Fruit fly (Drosophila melanogaster) whole organism, embryonic: ENCODE data around the gene CG34429.

Experiments
- Abd-B ChIP-seq: fragments of 200-800 bp; sonication (Bioruptor generic); optimal IDR thresholded peaks from 2 replicates; lab custom pipeline; 2018; ENCODE audit warnings: missing biosample characterization, mild to moderate bottlenecking, missing genetic modification characterization, moderate library complexity
- Asciz ChIP-seq: fragments of 200-800 bp; sonication (Bioruptor generic); optimal IDR thresholded peaks from 2 replicates; lab custom pipeline; 2017; ENCODE audit warnings: missing biosample characterization, mild to moderate bottlenecking, missing genetic modification characterization, missing genetic modification reagents
- CG10431 ChIP-seq: fragments of 200-800 bp; sonication (Bioruptor generic); optimal IDR thresholded peaks from 3 replicates; lab custom pipeline; 2018; ENCODE audit warnings: missing biosample characterization, mild to moderate bottlenecking, missing genetic modification characterization
- CG10979 ChIP-seq: fragments of 200-800 bp; sonication (Bioruptor generic); optimal IDR thresholded peaks from 2 replicates; lab custom pipeline; 2018; ENCODE audit warnings: missing biosample characterization, mild to moderate bottlenecking, missing genetic modification characterization, moderate library complexity
- CG11247 ChIP-seq: fragments of 200-800 bp; sonication (Bioruptor generic); IDR thresholded peaks from 2 replicates; pipeline ENCODE4 v1.3.6; 2022; ENCODE audit warnings: missing biosample characterization, missing genetic modification characterization
- CG11696 ChIP-seq: fragments of 200-800 bp; sonication (Bioruptor generic); IDR thresholded peaks from 2 replicates; pipeline ENCODE4 v1.3.6; 2022; ENCODE audit warnings: missing biosample characterization, missing genetic modification characterization
- CG12219 ChIP-seq: fragments of 200-800 bp; sonication (Bioruptor generic); optimal IDR thresholded peaks from 3 replicates; lab custom pipeline; 2018; ENCODE audit warnings: missing biosample characterization, mild to moderate bottlenecking, missing genetic modification characterization
- CG1233 ChIP-seq: fragments of 200-800 bp; sonication (Bioruptor generic); optimal IDR thresholded peaks from 4 replicates; lab custom pipeline; 2018; ENCODE audit warnings: missing biosample characterization, mild to moderate bottlenecking, missing genetic modification characterization
- CG15601 ChIP-seq: fragments of 200-800 bp; sonication (Bioruptor generic); optimal IDR thresholded peaks from 3 replicates; lab custom pipeline; 2019; ENCODE audit warnings: missing biosample characterization, mild to moderate bottlenecking, missing genetic modification characterization, moderate library complexity
- CG17568 ChIP-seq: fragments of 200-800 bp; sonication (Bioruptor generic); optimal IDR thresholded peaks from 2 replicates; lab custom pipeline; 2018; ENCODE audit warnings: missing biosample characterization, mild to moderate bottlenecking, missing genetic modification characterization, moderate library complexity
- CG2116 ChIP-seq: fragments of 200-800 bp; sonication (Bioruptor generic); optimal IDR thresholded peaks from 3 replicates; lab custom pipeline; 2018; ENCODE audit warnings: missing biosample characterization, mild to moderate bottlenecking, missing genetic modification characterization
- CG2120 ChIP-seq: fragments of 200-800 bp; sonication (Bioruptor generic); optimal IDR thresholded peaks from 3 replicates; lab custom pipeline; 2016; ENCODE audit warnings: missing biosample characterization, missing genetic modification characterization
- CG33213 ChIP-seq: fragments of 200-800 bp; sonication (Bioruptor generic); optimal IDR thresholded peaks from 3 replicates; lab custom pipeline; 2016; ENCODE audit warnings: missing biosample characterization, missing genetic modification characterization
- CG3995 ChIP-seq: fragments of 200-800 bp; sonication (Bioruptor generic); optimal IDR thresholded peaks from 3 replicates; lab custom pipeline; 2016; ENCODE audit warnings: missing biosample characterization, missing genetic modification characterization
- CG7556 ChIP-seq: fragments of 200-800 bp; sonication (Bioruptor generic); optimal IDR thresholded peaks from 2 replicates; lab custom pipeline; 2017; ENCODE audit warnings: missing biosample characterization, mild to moderate bottlenecking, missing genetic modification characterization
- CG7786 ChIP-seq: fragments of 200-800 bp; sonication (Bioruptor generic); optimal IDR thresholded peaks from 2 replicates; lab custom pipeline; 2016; ENCODE audit warnings: missing biosample characterization, missing genetic modification characterization
- CG8765 ChIP-seq: fragments of 200-800 bp; sonication (Bioruptor generic); IDR thresholded peaks from 2 replicates; pipeline ENCODE4 v1.3.6; 2022; ENCODE audit warnings: missing biosample characterization, missing genetic modification characterization
- CG9437 ChIP-seq: fragments of 200-800 bp; sonication (Bioruptor generic); optimal IDR thresholded peaks from 2 replicates; lab custom pipeline; 2018; ENCODE audit warnings: missing biosample characterization, mild to moderate bottlenecking, missing genetic modification characterization
- CoRest ChIP-seq: fragments of 200-800 bp; sonication (Bioruptor generic); optimal IDR thresholded peaks from 3 replicates; lab custom pipeline; 2018; ENCODE audit warnings: missing biosample characterization, mild to moderate bottlenecking, missing genetic modification characterization, moderate library complexity
- Dbx ChIP-seq: fragments of 200-800 bp; sonication (Bioruptor generic); IDR thresholded peaks from 3 replicates; pipeline ENCODE4 v1.3.6; 2022; ENCODE audit warnings: missing biosample characterization, missing genetic modification characterization
- Dfd ChIP-seq, 2 experiments: fragments of >200 bp; optimal IDR thresholded peaks; 2 replicates each; lab custom pipeline; 2017; ENCODE audit warnings: missing biosample characterization in 2 of 2, missing genetic modification characterization in 2 of 2
- Drgx ChIP-seq: fragments of 200-800 bp; sonication (Bioruptor generic); IDR thresholded peaks from 2 replicates; pipeline ENCODE4 v1.3.6; 2022; ENCODE audit warnings: missing biosample characterization, missing genetic modification characterization
- ERR ChIP-seq: fragments of 200-800 bp; sonication (Bioruptor generic); optimal IDR thresholded peaks from 2 replicates; lab custom pipeline; 2016; ENCODE audit warnings: missing biosample characterization, missing genetic modification characterization
- Gsc ChIP-seq: fragments of 200-800 bp; sonication (Bioruptor generic); IDR thresholded peaks from 2 replicates; pipeline ENCODE4 v1.3.6; 2022; ENCODE audit warnings: missing biosample characterization, missing genetic modification characterization
- H15 ChIP-seq: fragments of 200-800 bp; sonication (Bioruptor generic); IDR thresholded peaks from 3 replicates; pipeline ENCODE4 v1.3.6; 2022; ENCODE audit warnings: missing biosample characterization, missing genetic modification characterization
- H2.0 ChIP-seq: fragments of 200-800 bp; sonication (Bioruptor generic); IDR thresholded peaks from 2 replicates; pipeline ENCODE4 v1.3.6; 2022; ENCODE audit warnings: missing biosample characterization, missing genetic modification characterization
- HLH3B ChIP-seq: fragments of 200-800 bp; sonication (Bioruptor generic); IDR thresholded peaks from 2 replicates; pipeline ENCODE4 v1.3.6; 2022; ENCODE audit warnings: missing biosample characterization, missing genetic modification characterization
- HLH4C ChIP-seq: fragments of 200-800 bp; sonication (Bioruptor generic); IDR thresholded peaks from 3 replicates; pipeline ENCODE4 v1.3.6; 2022; ENCODE audit warnings: missing biosample characterization, missing genetic modification characterization; ENCODE audit not compliant: partially characterized antibody
- NC2β ChIP-seq: fragments of 200-800 bp; sonication (Bioruptor generic); optimal IDR thresholded peaks from 2 replicates; lab custom pipeline; 2016; ENCODE audit warnings: missing biosample characterization, missing genetic modification characterization
- Ssrp ChIP-seq: fragments of 200-800 bp; sonication (Bioruptor generic); optimal IDR thresholded peaks from 2 replicates; lab custom pipeline; 2018; ENCODE audit warnings: missing biosample characterization, mild to moderate bottlenecking, missing genetic modification characterization, moderate library complexity
- btn ChIP-seq: fragments of 200-800 bp; sonication (Bioruptor generic); optimal IDR thresholded peaks from 2 replicates; lab custom pipeline; 2016; ENCODE audit warnings: missing biosample characterization, missing genetic modification characterization
- cato ChIP-seq: fragments of 200-800 bp; sonication (Bioruptor generic); optimal IDR thresholded peaks from 2 replicates; lab custom pipeline; 2016; ENCODE audit warnings: missing biosample characterization, missing genetic modification characterization, borderline replicate concordance
- cg ChIP-seq: fragments of 200-800 bp; sonication (Bioruptor generic); optimal IDR thresholded peaks from 3 replicates; lab custom pipeline; 2019; ENCODE audit warnings: missing biosample characterization, mild to moderate bottlenecking, missing genetic modification characterization, moderate library complexity
- dysf ChIP-seq: fragments of 200-800 bp; sonication (Bioruptor generic); IDR thresholded peaks from 3 replicates; pipeline ENCODE4 v1.3.6; 2022; ENCODE audit warnings: missing biosample characterization, missing genetic modification characterization
- eyg ChIP-seq: fragments of 200-800 bp; sonication (Bioruptor generic); optimal IDR thresholded peaks from 3 replicates; lab custom pipeline; 2016; ENCODE audit warnings: missing biosample characterization, missing genetic modification characterization
- fd102C ChIP-seq: fragments of 200-800 bp; sonication (Bioruptor generic); optimal IDR thresholded peaks from 2 replicates; lab custom pipeline; 2018; ENCODE audit warnings: missing biosample characterization, mild to moderate bottlenecking, missing genetic modification characterization, moderate library complexity
- hbn ChIP-seq: fragments of 200-800 bp; sonication (Bioruptor generic); IDR thresholded peaks from 2 replicates; pipeline ENCODE4 v1.3.6; 2022; ENCODE audit warnings: missing biosample characterization, missing genetic modification characterization; ENCODE audit not compliant: partially characterized antibody
- kah ChIP-seq: fragments of 200-800 bp; sonication (Bioruptor generic); optimal IDR thresholded peaks from 2 replicates; lab custom pipeline; 2018; ENCODE audit warnings: missing biosample characterization, mild to moderate bottlenecking, missing genetic modification characterization
- mld ChIP-seq: fragments of 200-800 bp; sonication (Bioruptor generic); IDR thresholded peaks from 3 replicates; pipeline ENCODE4 v1.3.6; 2022; ENCODE audit warnings: missing biosample characterization, missing genetic modification characterization; ENCODE audit not compliant: partially characterized antibody
- nau ChIP-seq: fragments of 200-800 bp; sonication (Bioruptor generic); optimal IDR thresholded peaks from 3 replicates; lab custom pipeline; 2017; ENCODE audit warnings: missing biosample characterization, mild to moderate bottlenecking, missing genetic modification characterization, missing genetic modification reagents
- nerfin-1 ChIP-seq: fragments of 200-800 bp; sonication (Bioruptor generic); optimal IDR thresholded peaks from 3 replicates; lab custom pipeline; 2019; ENCODE audit warnings: missing biosample characterization, mild to moderate bottlenecking, missing genetic modification characterization, moderate library complexity
- pho ChIP-seq: fragments of 200-800 bp; sonication (Bioruptor generic); optimal IDR thresholded peaks from 2 replicates; lab custom pipeline; 2016; ENCODE audit warnings: missing biosample characterization, missing genetic modification characterization
- phol ChIP-seq: fragments of 200-800 bp; sonication (Bioruptor generic); optimal IDR thresholded peaks from 3 replicates; lab custom pipeline; 2018; ENCODE audit warnings: missing biosample characterization, mild to moderate bottlenecking, missing genetic modification characterization, moderate library complexity
- prd ChIP-seq, 3 experiments: fragments of >200 bp in 2 of 3; fragments of 200-800 bp in 1 of 3; sonication (Bioruptor generic) in 1 of 3; optimal IDR thresholded peaks in 2 of 3; IDR thresholded peaks in 1 of 3; 2 replicates in 2 of 3; 3 replicates in 1 of 3; pipeline versions ENCODE4 v1.3.6 to Lab custom; 2017 to 2022; ENCODE audit warnings: missing biosample characterization in 1 of 3, missing genetic modification characterization in 1 of 3
- psq ChIP-seq: fragments of 200-800 bp; sonication (Bioruptor generic); optimal IDR thresholded peaks from 2 replicates; lab custom pipeline; 2017; ENCODE audit warnings: missing biosample characterization, missing genetic modification characterization
- ro ChIP-seq: fragments of 200-800 bp; sonication (Bioruptor generic); IDR thresholded peaks from 2 replicates; pipeline ENCODE4 v1.3.6; 2022; ENCODE audit warnings: missing biosample characterization, missing genetic modification characterization
- seq ChIP-seq: fragments of 200-800 bp; sonication (Bioruptor generic); IDR thresholded peaks from 2 replicates; pipeline ENCODE4 v1.3.6; 2022; ENCODE audit warnings: missing biosample characterization, missing genetic modification characterization
- unpg ChIP-seq: fragments of 200-800 bp; sonication (Bioruptor generic); optimal IDR thresholded peaks from 3 replicates; lab custom pipeline; 2018; ENCODE audit warnings: missing biosample characterization, mild to moderate bottlenecking, missing genetic modification characterization, moderate library complexity
- wor ChIP-seq: fragments of 200-800 bp; sonication (Bioruptor generic); IDR thresholded peaks from 2 replicates; pipeline ENCODE4 v1.3.6; 2022; ENCODE audit warnings: missing biosample characterization, missing genetic modification characterization

Gene CG34429

DNA sequence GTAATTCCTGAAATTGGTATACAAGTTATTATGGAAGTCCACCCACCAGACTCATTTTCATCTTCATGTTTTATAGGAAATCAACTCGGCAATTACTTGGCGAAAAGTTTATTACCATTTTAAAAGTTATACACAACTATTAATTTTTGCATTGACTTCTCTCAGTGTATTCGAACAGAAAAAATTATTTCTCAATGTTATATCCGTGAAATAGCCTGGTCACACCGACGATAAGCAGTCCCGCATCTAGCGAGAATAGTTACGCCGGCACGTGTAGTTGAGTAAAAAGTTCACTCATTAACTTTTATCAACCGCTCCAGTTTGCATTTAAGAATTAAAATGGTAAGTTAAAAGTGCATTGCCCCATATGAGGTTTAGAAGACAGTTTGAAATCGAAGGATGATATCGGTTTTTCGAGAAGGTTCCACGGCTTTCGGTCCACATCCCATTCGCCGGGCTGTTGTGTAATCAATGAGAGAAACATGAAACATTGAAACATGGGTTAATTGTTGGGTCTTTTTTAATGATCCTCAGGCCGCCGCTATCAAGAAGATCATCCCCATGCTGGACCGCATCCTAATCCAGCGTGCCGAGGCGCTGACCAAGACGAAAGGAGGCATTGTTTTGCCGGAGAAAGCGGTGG is 46.9 kb upstream of the CG34429 start, which contains the start of gene CG11267:
Gene CG11267, plus strand, starts transcription at position 228 of the 643 bp plus-strand sequence.
- peak; percentile 90 for TF ChIP-seq Drgx (GFP tag; lab: Robert Waterston, UW)
- no peak for TF ChIP-seq fd102C (GFP tag; lab: Kevin White, UChicago)
- TF ChIP-seq Dbx (GFP tag; lab: Robert Waterston, UW), result peak; percentile 93
- TF ChIP-seq H15 (GFP tag; lab: Robert Waterston, UW), result peak; percentile 91
- no peak for TF ChIP-seq Gsc (GFP tag; lab: Robert Waterston, UW)
- no peak for TF ChIP-seq prd (optimal IDR thresholded peaks at IDR 0.05; lab: Kevin White, UChicago)
- TF ChIP-seq prd (GFP tag; IDR thresholded peaks at IDR 0.05; lab: Robert Waterston, UW), result peak; percentile 88
- peak; percentile 51; the same call in 1 of the 2 replicates for TF ChIP-seq wor (GFP tag; lab: Robert Waterston, UW)
- TF ChIP-seq pho (GFP tag; lab: Kevin White, UChicago), result peak; percentile 59
- no peak for TF ChIP-seq cg
- TF ChIP-seq psq (GFP tag; lab: Kevin White, UChicago), result peak; percentile 1
- peak; percentile 78 for TF ChIP-seq Asciz (GFP tag; lab: Kevin White, UChicago)
- peak; percentile 79 for TF ChIP-seq nerfin-1 (tag; lab: Kevin White, UChicago)
- TF ChIP-seq CG1233 (GFP tag; lab: Kevin White, UChicago), result peak; percentile 86
- TF ChIP-seq btn (GFP tag; lab: Kevin White, UChicago), result peak; percentile 34
- peak; percentile 44 for TF ChIP-seq nau (GFP tag; lab: Kevin White, UChicago)
- TF ChIP-seq CG10431 (GFP tag; lab: Kevin White, UChicago), result peak; percentile 13
- TF ChIP-seq CG10979, result peak; percentile 81
- peak; percentile 18 for TF ChIP-seq CG9437 (GFP tag; lab: Kevin White, UChicago)
- TF ChIP-seq seq (GFP tag; lab: Robert Waterston, UW), result peak; percentile 82
- TF ChIP-seq CG8765 (GFP tag; lab: Robert Waterston, UW), result peak; percentile 79
- TF ChIP-seq CG33213 (GFP tag; lab: Kevin White, UChicago), result peak; percentile 75
- peak; percentile 89 for TF ChIP-seq CG11247 (GFP tag; lab: Robert Waterston, UW)
- TF ChIP-seq dysf (GFP tag; lab: Robert Waterston, UW), result peak; percentile 94
- peak; percentile 90 for TF ChIP-seq phol
- peak; percentile 27; the same call in 1 of the 3 replicates for TF ChIP-seq HLH4C (GFP tag; lab: Robert Waterston, UW)
- TF ChIP-seq CG15601 (tag; lab: Kevin White, UChicago), result peak; percentile 63
- peak; percentile 73 for TF ChIP-seq CG7786 (GFP tag; lab: Kevin White, UChicago)
- TF ChIP-seq mld (GFP tag; lab: Robert Waterston, UW), result no peak
- peak; percentile 81 for TF ChIP-seq CG12219 (GFP tag; lab: Kevin White, UChicago)
- TF ChIP-seq cato (GFP tag; lab: Kevin White, UChicago), result peak; percentile 66
- peak; percentile 90 for TF ChIP-seq H2.0 (GFP tag; lab: Robert Waterston, UW)
- peak; percentile 83 for TF ChIP-seq Abd-B
- peak; percentile 75 for TF ChIP-seq eyg (GFP tag; lab: Kevin White, UChicago)
- peak; percentile 33 for TF ChIP-seq ERR (GFP tag; lab: Kevin White, UChicago)
- peak; percentile 49 for TF ChIP-seq CG2116 (GFP tag; lab: Kevin White, UChicago)
- TF ChIP-seq kah (GFP tag; lab: Kevin White, UChicago), result peak; percentile 72
- TF ChIP-seq HLH3B (GFP tag; lab: Robert Waterston, UW), result peak; percentile 89
- peak; percentile 87 for TF ChIP-seq CG11696
- TF ChIP-seq CoRest (tag; lab: Kevin White, UChicago), result peak; percentile 84
- peak; percentile 42 for TF ChIP-seq CG3995 (GFP tag; lab: Kevin White, UChicago)
- TF ChIP-seq CG2120 (GFP tag; lab: Kevin White, UChicago), result peak; percentile 86
- no peak for TF ChIP-seq hbn (GFP tag; lab: Robert Waterston, UW)
- TF ChIP-seq CG17568 (GFP tag; lab: Kevin White, UChicago), result peak; percentile 62
- TF ChIP-seq Ssrp (tag; lab: Kevin White, UChicago), result peak; percentile 73
- peak; percentile 30 for TF ChIP-seq NC2β (GFP tag; lab: Kevin White, UChicago)
- TF ChIP-seq Dfd (GFP tag; optimal IDR thresholded peaks at IDR 0.05; lab: Kevin White, UChicago), result no peak
- peak; percentile 75 for TF ChIP-seq ro (GFP tag; lab: Robert Waterston, UW)
- TF ChIP-seq unpg (GFP tag; lab: Kevin White, UChicago), result peak; percentile 84
- peak; percentile 76 for TF ChIP-seq CG7556 (GFP tag; lab: Kevin White, UChicago)
